Fruit fly (Drosophila melanogaster): Measurements from ENCODE around the gene COX7A.

Gene COX7A

DNA sequence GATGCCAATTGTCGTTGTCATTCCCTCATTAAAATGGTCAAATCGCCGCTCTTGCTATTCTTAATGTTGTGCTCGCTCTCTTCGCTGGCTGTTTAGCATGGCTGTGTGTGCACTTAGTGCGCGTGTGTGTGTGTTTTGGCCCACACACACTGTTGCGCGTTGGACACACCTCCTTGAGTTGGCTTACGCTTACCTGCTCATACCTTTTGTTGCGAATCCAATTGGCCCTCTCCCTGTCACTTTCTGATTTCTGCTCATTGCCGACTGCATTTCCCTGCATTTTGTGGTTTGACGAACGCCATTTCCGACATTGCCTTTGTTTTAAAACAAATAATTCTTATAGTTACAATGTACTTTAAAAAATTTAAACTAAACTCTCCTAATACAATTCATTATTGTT lies 5.9 kb downstream of the COX7A start:
- TF ChIP-seq CG8765 (GFP tag; IDR thresholded peaks at IDR 0.05) (no peak), CG7839 (tag; optimal IDR thresholded peaks at IDR 0.05) (no peak), pb (GFP tag; optimal IDR thresholded peaks at IDR 0.05) (no peak), psq (GFP tag; optimal IDR thresholded peaks at IDR 0.05) (no peak), gsb-n (tag; optimal IDR thresholded peaks at IDR 0.05) (no peak), Mes4 (GFP tag; optimal IDR thresholded peaks at IDR 0.05) (no peak), insv (GFP tag; optimal IDR thresholded peaks at IDR 0.05) (peak in 1 of 2 experiments; percentile 8), Hey (tag; optimal IDR thresholded peaks at IDR 0.05) (no peak), zen (tag; optimal IDR thresholded peaks at IDR 0.05) (peak; percentile 44), CG17829 (tag; optimal IDR thresholded peaks at IDR 0.05) (no peak), D (optimal IDR thresholded peaks at IDR 0.05) (no peak), D (GFP tag; optimal IDR thresholded peaks at IDR 0.05) (no peak), wek (GFP tag; optimal IDR thresholded peaks at IDR 0.05) (no peak), CG7372 (GFP tag; IDR thresholded peaks at IDR 0.05) (0 out of 2 replicates have a peak, but pooled peaks have one; percentile 3), fd102C (GFP tag; optimal IDR thresholded peaks at IDR 0.05) (no peak), Trl (optimal IDR thresholded peaks at IDR 0.05) (no peak), Trl (GFP tag; optimal IDR thresholded peaks at IDR 0.05) (no peak), CG15479 (GFP tag; optimal IDR thresholded peaks at IDR 0.05) (peak; percentile 41), CG3407 (GFP tag; optimal IDR thresholded peaks at IDR 0.05) (no peak), CG14667 (GFP tag; IDR thresholded peaks at IDR 0.05) (no peak), Elba2 (GFP tag; optimal IDR thresholded peaks at IDR 0.05) (peak; percentile 93), Poxn (GFP tag; IDR thresholded peaks at IDR 0.05) (no peak), Bgb (GFP tag; IDR thresholded peaks at IDR 0.05; ENCODE audit: partially characterized antibody) (no peak), Blimp-1 (GFP tag; optimal IDR thresholded peaks at IDR 0.05) (no peak), CG2889 (GFP tag; IDR thresholded peaks at IDR 0.05) (no peak), Bdp1 (GFP tag; optimal IDR thresholded peaks at IDR 0.05) (no peak), tll (GFP tag; optimal IDR thresholded peaks at IDR 0.05) (peak in 1 of 2 experiments; percentile 27), klu (GFP tag; IDR thresholded peaks at IDR 0.05) (no peak)

DNA sequence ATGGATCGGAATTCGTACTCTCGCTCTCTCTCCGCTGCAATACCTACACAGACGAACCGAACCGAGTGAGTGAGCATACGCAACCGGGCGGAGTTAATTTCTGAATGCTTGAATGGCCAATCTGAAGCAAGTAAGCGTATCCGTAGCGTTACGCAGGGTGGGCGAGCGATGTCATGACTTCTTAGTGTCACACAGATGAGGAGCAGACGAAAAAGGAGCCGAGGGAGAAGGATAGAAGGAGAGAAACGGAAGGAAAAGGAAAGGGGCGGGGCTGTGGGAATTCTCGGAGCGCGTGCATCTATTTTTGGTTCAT lies 6.4 kb downstream of the COX7A start:
- TF ChIP-seq Mrtf (GFP tag; IDR thresholded peaks at IDR 0.05) (no peak), CG6791 (GFP tag; IDR thresholded peaks at IDR 0.05; ENCODE audit: partially characterized antibody) (peak; percentile 19; the same call in 1 of the 3 replicates), Bgb (GFP tag; IDR thresholded peaks at IDR 0.05; ENCODE audit: partially characterized antibody) (no peak), Ssrp (tag; optimal IDR thresholded peaks at IDR 0.05) (no peak), Dref (GFP tag; IDR thresholded peaks at IDR 0.05) (no peak), CG7556 (GFP tag; optimal IDR thresholded peaks at IDR 0.05) (peak; percentile 31), CG7357 (GFP tag; IDR thresholded peaks at IDR 0.05) (0 out of 3 replicates have a peak, but pooled peaks have one; percentile 4), sr (GFP tag; IDR thresholded peaks at IDR 0.05) (peak; percentile 78; the same call in 2 of the 3 replicates), gem (tag; optimal IDR thresholded peaks at IDR 0.05) (no peak), gcm2 (GFP tag; optimal IDR thresholded peaks at IDR 0.05) (no peak), CG30403 (GFP tag; optimal IDR thresholded peaks at IDR 0.05) (peak; percentile 19), zfh2 (GFP tag; optimal IDR thresholded peaks at IDR 0.05) (no peak), Oli (tag; optimal IDR thresholded peaks at IDR 0.05) (no peak), CG12659 (GFP tag; optimal IDR thresholded peaks at IDR 0.05) (no peak), Eip74EF (GFP tag; optimal IDR thresholded peaks at IDR 0.05) (no peak), CG13624 (GFP tag; optimal IDR thresholded peaks at IDR 0.05) (no peak), Trl (optimal IDR thresholded peaks at IDR 0.05) (peak in 1 of 2 experiments; percentile 54), Trl (GFP tag; optimal IDR thresholded peaks at IDR 0.05) (no peak), corto (GFP tag; optimal IDR thresholded peaks at IDR 0.05) (no peak), Nf-YB (GFP tag; optimal IDR thresholded peaks at IDR 0.05) (peak; percentile 91), H2.0 (GFP tag; IDR thresholded peaks at IDR 0.05) (no peak)
